Worm (Caenorhabditis elegans) whole organism, L4 larva: ENCODE results near the gene hsp-75.

Experiments
- F26F4.8 ChIP-seq: fragments of 200-800 bp; sonication (Bioruptor generic); conservative IDR thresholded peaks from 2 replicates; pipeline ENCODE4 v1.3.6; 2022; ENCODE audit warnings: missing genetic modification characterization, missing compliant biosample characterization
- F44E2.7 ChIP-seq: fragments of 200-800 bp; sonication (Bioruptor generic); IDR thresholded peaks from 2 replicates; pipeline ENCODE4 v2.1.2; 2022; ENCODE audit warnings: missing genetic modification characterization, missing compliant biosample characterization
- F49E8.2 ChIP-seq: sonication (generic microtip); optimal IDR thresholded peaks from 2 replicates; lab custom pipeline; 2016; ENCODE audit warnings: missing compliant biosample characterization, mild to moderate bottlenecking, missing genetic modification characterization, borderline replicate concordance
- Y105C5A.15 ChIP-seq: fragments of 200-800 bp; sonication (Bioruptor generic); IDR thresholded peaks from 2 replicates; pipeline ENCODE4 v1.3.6; 2022; ENCODE audit warnings: missing genetic modification characterization, missing compliant biosample characterization
- Y75B8A.6 ChIP-seq: fragments of 200-800 bp; sonication (Bioruptor generic); IDR thresholded peaks from 2 replicates; pipeline ENCODE4 v1.3.6; 2022; ENCODE audit warnings: missing genetic modification reagents, missing genetic modification characterization, missing compliant biosample characterization
- ZK337.2 ChIP-seq: fragments of 200-800 bp; sonication (Bioruptor generic); IDR thresholded peaks from 2 replicates; pipeline ENCODE4 v1.3.6; 2022; ENCODE audit warnings: missing genetic modification reagents, missing genetic modification characterization, missing compliant biosample characterization
- aha-1 ChIP-seq: fragments of 150-350 bp; peaks from one replicate; lab custom pipeline; 2014; ENCODE audit warnings: missing biosample characterization, missing genetic modification characterization
- aly-2 ChIP-seq: sonication (generic microtip); optimal IDR thresholded peaks from 2 replicates; lab custom pipeline; 2018; ENCODE audit warnings: missing biosample characterization, missing genetic modification characterization
- ama-1 ChIP-seq: fragments of 150-350 bp; optimal IDR thresholded peaks from 2 replicates; lab custom pipeline; 2014; ENCODE audit warnings: inconsistent platforms, mixed read lengths
- ceh-28 ChIP-seq: fragments of 150-350 bp; optimal IDR thresholded peaks from 2 replicates; lab custom pipeline; 2014; ENCODE audit warnings: missing biosample characterization, missing genetic modification reagents, missing genetic modification characterization
- ceh-44 ChIP-seq: fragments of 200-800 bp; sonication (Bioruptor generic); IDR thresholded peaks from 2 replicates; pipeline ENCODE4 v1.3.6; 2022; ENCODE audit warnings: missing genetic modification reagents, missing genetic modification characterization, missing compliant biosample characterization
- daf-16 ChIP-seq, 3 experiments: sonication (generic microtip); optimal IDR thresholded peaks; 2 replicates each; lab custom pipeline; 2016 to 2017; ENCODE audit warnings: missing genetic modification characterization in 3 of 3, missing genetic modification reagents in 3 of 3, mild to moderate bottlenecking in 2 of 3, missing compliant biosample characterization in 2 of 3, missing biosample characterization in 1 of 3, moderate library complexity in 1 of 3
- dmd-6 ChIP-seq: fragments of 200-800 bp; sonication (Bioruptor generic); IDR thresholded peaks from 2 replicates; pipeline ENCODE4 v1.3.6; 2022; ENCODE audit warnings: missing genetic modification reagents, missing genetic modification characterization, missing compliant biosample characterization
- dpl-1 ChIP-seq: fragments of 150-350 bp; optimal IDR thresholded peaks from 2 replicates; lab custom pipeline; 2014; ENCODE audit warnings: missing biosample characterization, missing genetic modification reagents, missing genetic modification characterization
- dve-1 ChIP-seq: sonication (generic microtip); optimal IDR thresholded peaks from 2 replicates; lab custom pipeline; 2017; ENCODE audit warnings: antibody characterized with exemption, mild to moderate bottlenecking, missing genetic modification characterization, missing compliant biosample characterization; ENCODE audit not compliant: insufficient read depth
- fos-1 ChIP-seq: fragments of 150-350 bp; optimal IDR thresholded peaks from 2 replicates; lab custom pipeline; 2014; ENCODE audit warnings: missing biosample characterization, missing genetic modification characterization
- gei-8 ChIP-seq: fragments of 200-800 bp; sonication (Bioruptor generic); optimal IDR thresholded peaks from 2 replicates; lab custom pipeline; 2018; ENCODE audit warnings: mild to moderate bottlenecking, missing genetic modification characterization, missing compliant biosample characterization
- hlh-30 ChIP-seq: sonication (generic microtip); optimal IDR thresholded peaks from 2 replicates; lab custom pipeline; 2017; ENCODE audit warnings: antibody characterized with exemption, mild to moderate bottlenecking, missing genetic modification characterization, missing compliant biosample characterization; ENCODE audit not compliant: insufficient read depth
- hmg-1.1 ChIP-seq: fragments of 200-800 bp; sonication (Bioruptor generic); IDR thresholded peaks from 2 replicates; pipeline ENCODE4 v1.3.6; 2022; ENCODE audit warnings: missing genetic modification reagents, missing genetic modification characterization, missing compliant biosample characterization
- jun-1 ChIP-seq: fragments of 150-350 bp; optimal IDR thresholded peaks from 2 replicates; lab custom pipeline; 2014; ENCODE audit warnings: missing biosample characterization, missing genetic modification reagents, missing genetic modification characterization
- lim-7 ChIP-seq: fragments of 200-800 bp; sonication (Bioruptor generic); IDR thresholded peaks from 2 replicates; pipeline ENCODE4 v1.3.6; 2022; ENCODE audit warnings: missing genetic modification characterization, missing compliant biosample characterization
- lin-1 ChIP-seq: fragments of 200-800 bp; sonication (Bioruptor generic); IDR thresholded peaks from 2 replicates; pipeline ENCODE4 v1.3.6; 2022; ENCODE audit warnings: missing genetic modification reagents, missing genetic modification characterization, missing compliant biosample characterization
- lin-13 ChIP-seq: fragments of 150-350 bp; optimal IDR thresholded peaks from 2 replicates; lab custom pipeline; 2014; ENCODE audit warnings: missing biosample characterization, missing genetic modification reagents, missing genetic modification characterization
- lin-15B ChIP-seq: fragments of 150-350 bp; sonication (generic microtip); optimal IDR thresholded peaks from 3 replicates; lab custom pipeline; 2014; ENCODE audit warnings: missing biosample characterization, missing genetic modification characterization
- lin-38 ChIP-seq: fragments of 200-800 bp; sonication (Bioruptor generic); IDR thresholded peaks from 2 replicates; pipeline ENCODE4 v1.3.6; 2022; ENCODE audit warnings: missing genetic modification reagents, missing genetic modification characterization, missing compliant biosample characterization
- lir-3 ChIP-seq: sonication (generic microtip); optimal IDR thresholded peaks from 2 replicates; lab custom pipeline; 2016; ENCODE audit warnings: mild to moderate bottlenecking, missing genetic modification characterization, missing compliant biosample characterization
- madf-9 ChIP-seq: fragments of 200-800 bp; sonication (Bioruptor generic); conservative IDR thresholded peaks from 2 replicates; pipeline ENCODE4 v1.3.6; 2022; ENCODE audit warnings: missing genetic modification reagents, missing genetic modification characterization, missing compliant biosample characterization
- mdt-29 ChIP-seq: fragments of 200-800 bp; sonication (Bioruptor generic); IDR thresholded peaks from 2 replicates; pipeline ENCODE4 v1.3.6; 2022; ENCODE audit warnings: missing genetic modification reagents, missing genetic modification characterization, missing compliant biosample characterization
- mep-1 ChIP-seq: fragments of 150-350 bp; sonication (generic microtip); optimal IDR thresholded peaks from 3 replicates; lab custom pipeline; 2014; ENCODE audit warnings: missing biosample characterization, missing genetic modification characterization
- nhr-10 ChIP-seq: fragments of 150-350 bp; optimal IDR thresholded peaks from 2 replicates; lab custom pipeline; 2014; ENCODE audit warnings: missing biosample characterization, missing genetic modification characterization
- nhr-102 ChIP-seq: sonication (generic microtip); optimal IDR thresholded peaks from 2 replicates; lab custom pipeline; 2016; ENCODE audit warnings: mild to moderate bottlenecking, missing genetic modification characterization, moderate library complexity, missing compliant biosample characterization
- nhr-28 ChIP-seq: fragments of 150-350 bp; optimal IDR thresholded peaks from 2 replicates; lab custom pipeline; 2014; ENCODE audit warnings: missing biosample characterization, missing genetic modification characterization
- nhr-41 ChIP-seq: fragments of 200-800 bp; sonication (Bioruptor generic); IDR thresholded peaks from 2 replicates; pipeline ENCODE4 v1.3.6; 2022; ENCODE audit warnings: missing genetic modification reagents, missing genetic modification characterization, missing compliant biosample characterization
- nhr-42 ChIP-seq: fragments of 200-800 bp; sonication (Bioruptor generic); IDR thresholded peaks from 2 replicates; pipeline ENCODE4 v1.3.6; 2022; ENCODE audit warnings: missing genetic modification characterization, missing compliant biosample characterization
- nhr-6 ChIP-seq: fragments of 150-350 bp; optimal IDR thresholded peaks from 2 replicates; lab custom pipeline; 2014; ENCODE audit warnings: missing biosample characterization, missing genetic modification characterization
- pha-4 ChIP-seq, 2 experiments: fragments of 150-350 bp in 1 of 2; fragments of 200-800 bp in 1 of 2; sonication (Bioruptor generic) in 1 of 2; IDR thresholded peaks in 1 of 2; optimal IDR thresholded peaks in 1 of 2; 2 replicates each; pipeline versions ENCODE4 v1.3.6 to Lab custom; 2014 to 2022; ENCODE audit warnings: missing genetic modification characterization in 2 of 2, missing genetic modification reagents in 2 of 2, missing biosample characterization in 1 of 2, missing compliant biosample characterization in 1 of 2
- php-3 ChIP-seq: fragments of 200-800 bp; sonication (Bioruptor generic); IDR thresholded peaks from 2 replicates; pipeline ENCODE4 v1.3.6; 2022; ENCODE audit warnings: missing genetic modification reagents, missing genetic modification characterization, missing compliant biosample characterization
- saeg-2 ChIP-seq: fragments of 200-800 bp; sonication (Bioruptor generic); IDR thresholded peaks from 2 replicates; pipeline ENCODE4 v1.3.6; 2022; ENCODE audit warnings: missing genetic modification reagents, missing genetic modification characterization, missing compliant biosample characterization
- set-16 ChIP-seq: fragments of 200-800 bp; sonication (Bioruptor generic); IDR thresholded peaks from 2 replicates; pipeline ENCODE4 v1.3.6; 2022; ENCODE audit warnings: missing genetic modification reagents, missing genetic modification characterization, missing compliant biosample characterization
- tra-1 ChIP-seq: fragments of 200-800 bp; sonication (Bioruptor generic); IDR thresholded peaks from 2 replicates; pipeline ENCODE4 v1.3.6; 2022; ENCODE audit warnings: missing genetic modification reagents, missing genetic modification characterization, missing compliant biosample characterization
- unc-130 ChIP-seq: sonication (generic microtip); optimal IDR thresholded peaks from 2 replicates; lab custom pipeline; 2016; ENCODE audit warnings: missing genetic modification reagents, missing genetic modification characterization, missing compliant biosample characterization
- unc-62 ChIP-seq, 3 experiments: fragments of 150-350 bp in 1 of 3; sonication (generic microtip); optimal IDR thresholded peaks in 2 of 3; peaks in 1 of 3; 1 replicate in 1 of 3; 2 replicates in 2 of 3; lab custom pipeline; 2014 to 2017; ENCODE audit warnings: missing biosample characterization in 3 of 3, missing genetic modification characterization in 3 of 3, missing genetic modification reagents in 3 of 3, missing genotype in 1 of 3
- zfp-2 ChIP-seq: sonication (generic microtip); optimal IDR thresholded peaks from 2 replicates; lab custom pipeline; 2016; ENCODE audit warnings: mild to moderate bottlenecking, missing genetic modification characterization, missing compliant biosample characterization
- zfp-3 ChIP-seq: fragments of 200-800 bp; sonication (Bioruptor generic); conservative IDR thresholded peaks from 2 replicates; pipeline ENCODE4 v1.3.6; 2022; ENCODE audit warnings: missing genetic modification reagents, missing genetic modification characterization, missing compliant biosample characterization
- zip-11 ChIP-seq: fragments of 200-800 bp; sonication (Bioruptor generic); IDR thresholded peaks from 2 replicates; pipeline ENCODE4 v1.3.6; 2022; ENCODE audit warnings: missing genetic modification characterization, missing compliant biosample characterization

The hsp-75 gene

DNA sequence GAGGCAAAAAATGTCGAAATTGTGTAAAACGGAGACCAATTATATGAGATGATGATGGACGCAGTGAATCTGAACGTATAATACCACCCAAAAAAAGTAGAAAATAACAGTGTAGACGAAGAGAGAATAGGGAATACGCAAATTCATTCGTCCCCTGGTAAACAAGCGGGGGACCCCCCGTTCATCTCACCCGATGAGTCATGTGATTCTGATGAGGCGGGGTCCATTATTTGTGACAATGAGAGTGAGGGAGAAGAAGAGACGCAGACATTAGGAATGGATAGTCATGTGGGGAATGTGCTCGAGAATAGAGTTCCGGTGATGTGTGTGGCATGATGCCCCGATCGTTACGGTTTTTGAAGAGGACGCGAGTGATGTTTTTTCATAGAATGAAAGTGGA lies 45.6 kb upstream of the hsp-75 start (continued):
- TF ChIP-seq dve-1: peak; percentile 54
- no peak for TF ChIP-seq ceh-44
- no peak for TF ChIP-seq unc-130 (GFP tag; lab: Kevin White, UChicago)
- no peak for TF ChIP-seq nhr-102 (tag; lab: Kevin White, UChicago)
- TF ChIP-seq F26F4.8 (GFP tag; lab: Robert Waterston, UW): no peak
- peak; percentile 69 for TF ChIP-seq hmg-1.1
- peak; percentile 43 for TF ChIP-seq aha-1 (tag; lab: Kevin White, UChicago)
- TF ChIP-seq ZK337.2 (GFP tag; lab: Robert Waterston, UW): no peak
- no peak for TF ChIP-seq php-3 (GFP tag; lab: Robert Waterston, UW)
- TF ChIP-seq mep-1 (tag; lab: Kevin White, UChicago): peak; percentile 71
- TF ChIP-seq saeg-2 (GFP tag; lab: Robert Waterston, UW): no peak
- TF ChIP-seq fos-1 (tag; lab: Kevin White, UChicago): no peak
- no peak for TF ChIP-seq nhr-10 (tag; lab: Kevin White, UChicago)
- peak; percentile 18 for TF ChIP-seq dpl-1
- TF ChIP-seq gei-8 (GFP tag; lab: Kevin White, UChicago): no peak
- no peak for TF ChIP-seq zip-11 (GFP tag; lab: Robert Waterston, UW)
- no peak for TF ChIP-seq jun-1
- TF ChIP-seq tra-1 (GFP tag; lab: Robert Waterston, UW): peak; percentile 71; the same call in 1 of the 2 replicates
- no peak for TF ChIP-seq nhr-42 (GFP tag; lab: Robert Waterston, UW)
- no peak for TF ChIP-seq Y105C5A.15 (GFP tag; lab: Robert Waterston, UW)
- no peak for TF ChIP-seq F44E2.7 (GFP tag; lab: Robert Waterston, UW)
- TF ChIP-seq lim-7 (GFP tag; lab: Robert Waterston, UW): no peak
- peak; percentile 61; the same call in 1 of the 2 replicates for TF ChIP-seq mdt-29 (GFP tag; lab: Robert Waterston, UW)
- no peak for TF ChIP-seq lin-15B (tag; lab: Kevin White, UChicago)
- 0 out of 2 replicates have a peak, but pooled peaks have one; percentile 37 for TF ChIP-seq zfp-3 (GFP tag; lab: Robert Waterston, UW)
- TF ChIP-seq lin-13 (GFP tag; lab: Kevin White, UChicago): no peak
- no peak for TF ChIP-seq lin-1 (GFP tag; lab: Robert Waterston, UW)
- TF ChIP-seq ama-1 (lab: Kevin White, UChicago): no peak
- no peak for TF ChIP-seq madf-9 (GFP tag; lab: Robert Waterston, UW)
- no peak for TF ChIP-seq aly-2 (tag; lab: Kevin White, UChicago)
- TF ChIP-seq lin-38 (GFP tag; lab: Robert Waterston, UW): no peak
- no peak for TF ChIP-seq Y75B8A.6
- TF ChIP-seq ceh-28 (tag; lab: Kevin White, UChicago): no peak
- no peak for TF ChIP-seq zfp-2 (tag; lab: Kevin White, UChicago)
- TF ChIP-seq F49E8.2 (tag; lab: Kevin White, UChicago): no peak

DNA sequence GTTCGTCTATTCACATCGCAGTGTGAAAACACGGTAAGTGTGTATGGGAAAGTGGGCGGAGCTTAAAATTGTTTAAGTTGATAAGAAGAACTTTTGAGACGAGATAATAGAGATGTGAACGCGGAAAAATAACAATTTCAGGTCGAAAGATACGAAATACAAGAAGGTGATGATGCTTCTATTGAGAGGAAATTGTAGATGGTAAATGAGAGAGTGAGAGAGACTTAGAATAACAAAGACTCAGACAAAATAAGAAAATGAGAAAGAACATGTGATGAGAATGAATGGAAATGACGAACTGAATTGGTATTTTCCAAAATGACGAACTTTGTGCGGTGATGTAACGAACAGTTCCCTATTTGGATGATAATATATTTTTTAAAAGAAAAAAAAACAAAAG lies 44.6 kb upstream of the hsp-75 start:
- TF ChIP-seq lir-3 (tag; lab: Kevin White, UChicago) (no peak), pha-4 (GFP tag; IDR thresholded peaks at IDR 0.05; lab: Robert Waterston, UW) (no peak), pha-4 (tag; optimal IDR thresholded peaks at IDR 0.05; lab: Kevin White, UChicago) (no peak), daf-16 (GFP tag; optimal IDR thresholded peaks at IDR 0.05; lab: Kevin White, UChicago) (no peak), daf-16 (tag; optimal IDR thresholded peaks at IDR 0.05; lab: Kevin White, UChicago) (peak; percentile 40), nhr-6 (tag; lab: Kevin White, UChicago) (peak; percentile 7), set-16 (GFP tag; lab: Robert Waterston, UW) (no peak), dmd-6 (peak; percentile 35; the same call in 1 of the 2 replicates), nhr-28 (tag; lab: Kevin White, UChicago) (peak; percentile 54), mep-1 (tag; lab: Kevin White, UChicago) (peak; percentile 39), lim-7 (GFP tag; lab: Robert Waterston, UW) (no peak), unc-62 (GFP tag; optimal IDR thresholded peaks at IDR 0.05 in 1 of 2; lab: Kevin White, UChicago) (no peak), unc-62 (tag; optimal IDR thresholded peaks at IDR 0.05; lab: Kevin White, UChicago) (no peak), hlh-30 (tag; lab: Kevin White, UChicago) (peak; percentile 23), nhr-41 (GFP tag; lab: Robert Waterston, UW) (no peak)
